Worm (Caenorhabditis elegans) whole organism, late embryonic: Measurements from ENCODE around the gene clec-129.
A peak's percentile ranks its signal among the peaks of the same experiment; 100 is the strongest.

Experiments
- C08G9.2 ChIP-seq: sonication (generic microtip); optimal IDR thresholded peaks from 2 replicates; lab custom pipeline; 2016; ENCODE audit warnings: mild to moderate bottlenecking, missing genetic modification characterization, moderate library complexity, missing compliant biosample characterization
- C38D4.7 ChIP-seq: fragments of 200-800 bp; sonication (Bioruptor generic); optimal IDR thresholded peaks from 2 replicates; lab custom pipeline; 2018; ENCODE audit warnings: mild to moderate bottlenecking, missing genetic modification characterization, moderate library complexity, missing compliant biosample characterization
- F13H6.1 ChIP-seq: sonication (generic microtip); optimal IDR thresholded peaks from 2 replicates; lab custom pipeline; 2016; ENCODE audit warnings: missing genetic modification characterization, missing compliant biosample characterization
- T23F11.4 ChIP-seq: fragments of 200-800 bp; sonication (Bioruptor generic); optimal IDR thresholded peaks from 2 replicates; lab custom pipeline; 2018; ENCODE audit warnings: mild to moderate bottlenecking, missing genetic modification characterization, missing compliant biosample characterization
- Y22D7AL.16 ChIP-seq: sonication (generic microtip); optimal IDR thresholded peaks from 2 replicates; lab custom pipeline; 2016; ENCODE audit warnings: missing genetic modification characterization, missing compliant biosample characterization
- ama-1 ChIP-seq: fragments of 150-350 bp; optimal IDR thresholded peaks from 2 replicates; lab custom pipeline; 2014
- ceh-14 ChIP-seq: sonication (generic microtip); optimal IDR thresholded peaks from 2 replicates; lab custom pipeline; 2016; ENCODE audit warnings: missing genotype, missing genetic modification characterization, missing compliant biosample characterization
- ceh-19 ChIP-seq: fragments of 200-800 bp; sonication (Bioruptor generic); optimal IDR thresholded peaks from 2 replicates; lab custom pipeline; 2018; ENCODE audit warnings: mild to moderate bottlenecking, missing genetic modification characterization, missing compliant biosample characterization
- ceh-2 ChIP-seq: sonication (generic microtip); optimal IDR thresholded peaks from 2 replicates; lab custom pipeline; 2016; ENCODE audit warnings: missing genotype, missing genetic modification characterization, missing compliant biosample characterization
- ceh-24 ChIP-seq: sonication (generic microtip); optimal IDR thresholded peaks from 2 replicates; lab custom pipeline; 2016; ENCODE audit warnings: mild to moderate bottlenecking, missing genetic modification characterization, missing compliant biosample characterization
- ceh-31 ChIP-seq: sonication (generic microtip); optimal IDR thresholded peaks from 2 replicates; lab custom pipeline; 2016; ENCODE audit warnings: missing genetic modification characterization, missing compliant biosample characterization
- ceh-34 ChIP-seq: sonication (generic microtip); optimal IDR thresholded peaks from 2 replicates; lab custom pipeline; 2016; ENCODE audit warnings: mild to moderate bottlenecking, missing genetic modification characterization, missing compliant biosample characterization
- ceh-6 ChIP-seq: fragments of 200-800 bp; sonication (Bioruptor generic); optimal IDR thresholded peaks from 2 replicates; lab custom pipeline; 2018; ENCODE audit warnings: mild to moderate bottlenecking, missing genetic modification characterization, missing compliant biosample characterization
- che-1 ChIP-seq: sonication (generic microtip); optimal IDR thresholded peaks from 2 replicates; lab custom pipeline; 2016; ENCODE audit warnings: mild to moderate bottlenecking, missing genetic modification characterization, missing compliant biosample characterization
- dmd-4 ChIP-seq: sonication (generic microtip); optimal IDR thresholded peaks from 2 replicates; lab custom pipeline; 2016; ENCODE audit warnings: borderline replicate concordance, missing genetic modification characterization, missing compliant biosample characterization
- dve-1 ChIP-seq: sonication (generic microtip); optimal IDR thresholded peaks from 2 replicates; lab custom pipeline; 2017; ENCODE audit warnings: antibody characterized with exemption, mild to moderate bottlenecking, missing genetic modification characterization, missing compliant biosample characterization
- elt-2 ChIP-seq: sonication (generic microtip); optimal IDR thresholded peaks from 2 replicates; lab custom pipeline; 2016; ENCODE audit warnings: missing genetic modification reagents, missing genetic modification characterization, missing compliant biosample characterization
- ets-4 ChIP-seq: sonication (generic microtip); optimal IDR thresholded peaks from 2 replicates; lab custom pipeline; 2016; ENCODE audit warnings: missing genetic modification characterization, missing compliant biosample characterization
- eyg-1 ChIP-seq: sonication (generic microtip); optimal IDR thresholded peaks from 2 replicates; lab custom pipeline; 2016; ENCODE audit warnings: missing genotype, missing genetic modification characterization, missing compliant biosample characterization
- fkh-6 ChIP-seq: sonication (generic microtip); optimal IDR thresholded peaks from 2 replicates; lab custom pipeline; 2016; ENCODE audit warnings: missing genetic modification characterization, missing compliant biosample characterization
- hlh-13 ChIP-seq: fragments of 200-800 bp; sonication (Bioruptor generic); optimal IDR thresholded peaks from 2 replicates; lab custom pipeline; 2018; ENCODE audit warnings: mild to moderate bottlenecking, missing genetic modification characterization, missing compliant biosample characterization
- hlh-8 ChIP-seq: sonication (generic microtip); optimal IDR thresholded peaks from 2 replicates; lab custom pipeline; 2016; ENCODE audit warnings: missing genotype, missing genetic modification characterization, missing compliant biosample characterization
- lin-11 ChIP-seq: fragments of 200-800 bp; sonication (Bioruptor generic); optimal IDR thresholded peaks from 2 replicates; lab custom pipeline; 2018; ENCODE audit warnings: mild to moderate bottlenecking, missing genetic modification characterization, missing compliant biosample characterization
- mec-3 ChIP-seq: sonication (generic microtip); optimal IDR thresholded peaks from 2 replicates; lab custom pipeline; 2016; ENCODE audit warnings: borderline replicate concordance, missing genetic modification characterization, missing compliant biosample characterization
- nfya-1 ChIP-seq: sonication (generic microtip); optimal IDR thresholded peaks from 2 replicates; lab custom pipeline; 2017; ENCODE audit warnings: missing genetic modification characterization, mild to moderate bottlenecking, missing compliant biosample characterization, antibody characterized with exemption, moderate library complexity
- nhr-232 ChIP-seq: sonication (generic microtip); optimal IDR thresholded peaks from 2 replicates; lab custom pipeline; 2016; ENCODE audit warnings: missing genetic modification characterization, missing compliant biosample characterization
- npax-4 ChIP-seq: sonication (generic microtip); optimal IDR thresholded peaks from 2 replicates; lab custom pipeline; 2016; ENCODE audit warnings: missing genetic modification characterization, missing compliant biosample characterization
- pat-9 ChIP-seq: fragments of 200-800 bp; sonication (Bioruptor generic); optimal IDR thresholded peaks from 2 replicates; lab custom pipeline; 2018; ENCODE audit warnings: mild to moderate bottlenecking, missing genetic modification characterization, moderate library complexity, missing compliant biosample characterization
- pqm-1 ChIP-seq: sonication (generic microtip); optimal IDR thresholded peaks from 2 replicates; lab custom pipeline; 2016; ENCODE audit warnings: missing genetic modification characterization, missing compliant biosample characterization
- ref-2 ChIP-seq: sonication (generic microtip); optimal IDR thresholded peaks from 2 replicates; lab custom pipeline; 2016; ENCODE audit warnings: missing genetic modification characterization, missing compliant biosample characterization
- rnt-1 ChIP-seq: sonication (generic microtip); optimal IDR thresholded peaks from 2 replicates; lab custom pipeline; 2016; ENCODE audit warnings: missing genetic modification characterization, missing compliant biosample characterization
- sdc-2 ChIP-seq: sonication (generic microtip); optimal IDR thresholded peaks from 2 replicates; lab custom pipeline; 2016; ENCODE audit warnings: missing genotype, missing genetic modification characterization, missing compliant biosample characterization
- sox-2 ChIP-seq: fragments of 200-800 bp; sonication (Bioruptor generic); IDR thresholded peaks from 2 replicates; pipeline ENCODE4 v1.3.6; 2022; ENCODE audit warnings: missing genetic modification reagents, missing genetic modification characterization, missing compliant biosample characterization
- sox-4 ChIP-seq: sonication (generic microtip); optimal IDR thresholded peaks from 2 replicates; lab custom pipeline; 2017; ENCODE audit warnings: mild to moderate bottlenecking, missing genetic modification characterization, inconsistent platforms, missing compliant biosample characterization
- syd-9 ChIP-seq: sonication (generic microtip); optimal IDR thresholded peaks from 2 replicates; lab custom pipeline; 2016; ENCODE audit warnings: mild to moderate bottlenecking, missing genetic modification characterization, moderate library complexity, missing compliant biosample characterization
- ttx-3 ChIP-seq: sonication (generic microtip); optimal IDR thresholded peaks from 2 replicates; lab custom pipeline; 2016; ENCODE audit warnings: missing genetic modification reagents, missing genetic modification characterization, missing compliant biosample characterization
- unc-3 ChIP-seq, 2 experiments: fragments of 200-800 bp in 1 of 2; sonication (Bioruptor generic) in 1 of 2; sonication (generic microtip) in 1 of 2; conservative IDR thresholded peaks in 1 of 2; optimal IDR thresholded peaks in 1 of 2; 2 replicates each; pipeline versions ENCODE4 v1.3.6 to Lab custom; 2016 to 2022; ENCODE audit warnings: missing compliant biosample characterization in 2 of 2, missing genetic modification characterization in 2 of 2, missing genetic modification reagents in 1 of 2
- unc-42 ChIP-seq: sonication (generic microtip); optimal IDR thresholded peaks from 2 replicates; lab custom pipeline; 2016; ENCODE audit warnings: missing genotype, missing genetic modification characterization, missing compliant biosample characterization
- unc-55 ChIP-seq: sonication (generic microtip); optimal IDR thresholded peaks from 2 replicates; lab custom pipeline; 2017; ENCODE audit warnings: missing biosample characterization, missing genetic modification reagents, missing genetic modification characterization
- unc-86 ChIP-seq: sonication (generic microtip); optimal IDR thresholded peaks from 2 replicates; lab custom pipeline; 2016; ENCODE audit warnings: missing genetic modification characterization, missing compliant biosample characterization
- zip-5 ChIP-seq: sonication (generic microtip); optimal IDR thresholded peaks from 2 replicates; lab custom pipeline; 2016; ENCODE audit warnings: missing genetic modification characterization, missing compliant biosample characterization

Gene clec-129

ce11 chrII:3550352-3550751 is 20.9 kb upstream of the clec-129 start, which contains the start of gene W10G11.19:
Gene W10G11.19, plus strand, starts transcription at chrII:3550652.
- TF ChIP-seq sdc-2 (tag; lab: Kevin White, UChicago) (no peak), che-1 (no peak), hlh-8 (tag; lab: Kevin White, UChicago) (no peak), unc-86 (tag; lab: Kevin White, UChicago) (no peak), unc-55 (no peak), ceh-34 (no peak), ceh-14 (tag; lab: Kevin White, UChicago) (no peak), hlh-13 (no peak), fkh-6 (tag; lab: Kevin White, UChicago) (no peak), C38D4.7 (GFP tag; lab: Kevin White, UChicago) (no peak), zip-5 (tag; lab: Kevin White, UChicago) (no peak), pqm-1 (tag; lab: Kevin White, UChicago) (no peak), unc-3 (GFP tag; conservative IDR thresholded peaks at IDR 0.05; lab: Robert Waterston, UW) (no peak), unc-3 (tag; optimal IDR thresholded peaks at IDR 0.05; lab: Kevin White, UChicago) (no peak), nfya-1 (no peak)

- TF ChIP-seq ttx-3 (tag; lab: Kevin White, UChicago), result peak; percentile 42
- no peak for TF ChIP-seq che-1
- peak; percentile 32 for TF ChIP-seq elt-2 (tag; lab: Kevin White, UChicago)
- TF ChIP-seq ceh-2, result peak; percentile 4
- TF ChIP-seq dve-1 (tag; lab: Kevin White, UChicago), result no peak
- peak; percentile 61 for TF ChIP-seq ceh-14 (tag; lab: Kevin White, UChicago)
- TF ChIP-seq unc-42 (tag; lab: Kevin White, UChicago), result peak; percentile 60
Observed at ce11 chrII:3553453-3553852, 17.8 kb upstream of the clec-129 start, which contains the start of gene dnc-3. Gene dnc-3, plus strand, starts transcription at chrII:3553724.

DNA sequence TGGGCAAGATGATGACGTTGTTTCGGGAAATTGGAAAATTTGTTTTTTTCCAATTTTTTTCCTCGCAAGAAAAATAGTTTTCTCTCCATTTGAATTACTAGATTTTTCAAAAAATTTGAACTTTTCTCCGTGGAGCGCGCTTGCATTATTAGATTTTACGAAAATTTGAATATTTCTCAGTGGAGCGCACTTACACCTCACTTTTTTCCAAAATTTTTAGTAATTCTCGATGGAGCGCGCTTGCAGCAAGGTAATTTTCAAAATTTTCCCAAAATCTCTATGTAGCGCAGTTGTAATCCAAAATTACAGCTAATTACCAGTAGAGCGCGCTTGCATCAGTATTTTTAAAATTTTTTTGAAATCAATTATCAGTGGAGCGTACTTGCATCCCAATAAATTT is 16.6 kb upstream of the clec-129 start:
- TF ChIP-seq C38D4.7 (GFP tag; lab: Kevin White, UChicago) (no peak), dmd-4 (tag; lab: Kevin White, UChicago) (no peak), syd-9 (tag; lab: Kevin White, UChicago) (no peak)

DNA sequence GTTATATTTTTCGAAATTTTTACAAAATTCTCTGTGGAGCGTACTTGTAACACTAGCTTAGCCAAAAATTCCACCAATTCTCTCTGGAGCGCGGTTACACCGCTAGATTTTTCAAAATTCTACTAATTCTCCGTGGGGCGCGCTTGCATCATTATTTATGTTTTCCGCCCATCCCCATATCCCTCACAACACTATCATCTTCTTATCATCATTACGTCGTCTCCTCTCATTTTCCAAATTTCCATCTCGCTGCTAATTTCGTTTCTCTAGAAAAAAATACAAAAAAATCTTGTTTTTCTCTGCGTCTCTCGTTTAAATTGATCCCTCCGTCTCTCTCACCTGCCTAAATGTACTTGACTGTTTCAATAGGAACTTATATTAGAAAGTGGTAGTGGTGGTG is 16.0 kb upstream of the clec-129 start:
- TF ChIP-seq sox-2 (GFP tag; lab: Robert Waterston, UW) (no peak), nhr-232 (no peak), ceh-6 (GFP tag; lab: Kevin White, UChicago) (no peak), ttx-3 (tag; lab: Kevin White, UChicago) (no peak), npax-4 (no peak), hlh-8 (tag; lab: Kevin White, UChicago) (no peak), sox-4 (no peak), che-1 (no peak), eyg-1 (no peak), ceh-31 (tag; lab: Kevin White, UChicago) (no peak), F13H6.1 (tag; lab: Kevin White, UChicago) (no peak), T23F11.4 (no peak), ets-4 (tag; lab: Kevin White, UChicago) (no peak), ceh-14 (tag; lab: Kevin White, UChicago) (no peak), mec-3 (tag; lab: Kevin White, UChicago) (no peak), elt-2 (tag; lab: Kevin White, UChicago) (no peak), sdc-2 (tag; lab: Kevin White, UChicago) (no peak)
- TF ChIP-seq, all 69 proteins: peak for 0

DNA sequence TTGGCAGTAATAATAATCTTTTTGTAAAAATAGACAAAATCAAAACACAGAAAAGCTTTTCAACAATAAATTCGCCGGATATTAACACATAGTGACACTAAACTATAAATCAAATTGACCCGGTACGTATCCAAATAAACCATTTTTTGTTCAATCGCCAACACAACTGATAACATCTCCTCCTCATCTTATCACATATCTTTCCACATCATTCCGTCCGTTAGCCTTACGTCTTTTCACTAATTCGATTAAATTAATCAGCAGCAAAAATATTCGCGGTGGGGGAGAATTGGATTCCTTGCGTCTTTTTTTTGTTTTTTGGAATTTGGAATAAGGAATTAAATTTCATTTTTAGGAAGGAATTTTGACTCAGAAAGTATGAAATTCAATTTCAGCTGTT is 14.7 kb upstream of the clec-129 start:
- TF ChIP-seq rnt-1 (tag; lab: Kevin White, UChicago) (no peak), ceh-6 (GFP tag; lab: Kevin White, UChicago) (no peak), lin-11 (no peak), Y22D7AL.16 (tag; lab: Kevin White, UChicago) (no peak), C08G9.2 (no peak), ama-1 (no peak), dve-1 (tag; lab: Kevin White, UChicago) (no peak), ceh-24 (tag; lab: Kevin White, UChicago) (no peak), ref-2 (no peak), ceh-19 (no peak), ceh-34 (no peak), ceh-2 (no peak), hlh-13 (no peak), che-1 (no peak), pat-9 (tag; lab: Kevin White, UChicago) (no peak)
- TF ChIP-seq, all 69 proteins: peak for 0
